In genomic region chr2L:7148919-7149318, dm6 we compare ENCODE assay signal across 1 fruit fly cellular context.
TF ChIP-seq lines count a peak whose summit lies in the region.

No protein-coding gene starts in this region.

TF ChIP-seq in whole organism, embryonic, 481 proteins besides CTCF, POLR2A, EP300 and RAD21 (continued from another document and continues in another):
- peak; percentile 60 for TF ChIP-seq CG1603 (tag; optimal IDR thresholded peaks at IDR 0.05; lab: Kevin White, UChicago)
- no peak for TF ChIP-seq D (optimal IDR thresholded peaks at IDR 0.05; lab: Kevin White, UChicago)
- no peak for TF ChIP-seq D (GFP tag; optimal IDR thresholded peaks at IDR 0.05; lab: Kevin White, UChicago)
- TF ChIP-seq E2f1 (GFP tag; IDR thresholded peaks at IDR 0.05; lab: Robert Waterston, UW), result 0 out of 2 replicates have a peak, but pooled peaks have one; percentile 20
- TF ChIP-seq CG9609 (GFP tag; optimal IDR thresholded peaks at IDR 0.05; lab: Kevin White, UChicago), result peak; percentile 22
- TF ChIP-seq Myb (GFP tag; optimal IDR thresholded peaks at IDR 0.05; lab: Kevin White, UChicago), result no peak
- no peak for TF ChIP-seq CG7786 (GFP tag; optimal IDR thresholded peaks at IDR 0.05; lab: Kevin White, UChicago)
- no peak for TF ChIP-seq CG15011 (GFP tag; optimal IDR thresholded peaks at IDR 0.05; lab: Kevin White, UChicago)
- TF ChIP-seq gce (GFP tag; IDR thresholded peaks at IDR 0.05; lab: Robert Waterston, UW), result no peak
- TF ChIP-seq Atf-2 (GFP tag; optimal IDR thresholded peaks at IDR 0.05; lab: Kevin White, UChicago), result peak; percentile 2
- no peak for TF ChIP-seq bab2 (GFP tag; optimal IDR thresholded peaks at IDR 0.05; lab: Kevin White, UChicago)
- peak; percentile 12 for TF ChIP-seq lab (GFP tag; optimal IDR thresholded peaks at IDR 0.05; lab: Kevin White, UChicago)
- TF ChIP-seq peb (GFP tag; IDR thresholded peaks at IDR 0.05; lab: Robert Waterston, UW), result no peak
- TF ChIP-seq CG4820 (GFP tag; optimal IDR thresholded peaks at IDR 0.05; lab: Kevin White, UChicago), result peak; percentile 46
- TF ChIP-seq CG7357 (GFP tag; IDR thresholded peaks at IDR 0.05; lab: Robert Waterston, UW), result 0 out of 3 replicates have a peak, but pooled peaks have one; percentile 28
- TF ChIP-seq CG12391 (tag; optimal IDR thresholded peaks at IDR 0.05; lab: Kevin White, UChicago), result peak; percentile 42
- no peak for TF ChIP-seq luna (GFP tag; optimal IDR thresholded peaks at IDR 0.05; lab: Kevin White, UChicago)
- TF ChIP-seq Fer2 (tag; optimal IDR thresholded peaks at IDR 0.05; lab: Kevin White, UChicago), result no peak
- peak; percentile 31 to 36 for TF ChIP-seq chif (GFP tag; optimal IDR thresholded peaks at IDR 0.05; lab: Kevin White, UChicago)
- TF ChIP-seq insv (GFP tag; optimal IDR thresholded peaks at IDR 0.05; lab: Kevin White, UChicago), result no peak
- no peak for TF ChIP-seq bigmax (GFP tag; optimal IDR thresholded peaks at IDR 0.05; lab: Kevin White, UChicago)
- no peak for TF ChIP-seq D19A (tag; optimal IDR thresholded peaks at IDR 0.05; lab: Kevin White, UChicago)
- peak; percentile 67 for TF ChIP-seq CG32772 (GFP tag; IDR thresholded peaks at IDR 0.05; lab: Robert Waterston, UW)
- TF ChIP-seq CG10321 (GFP tag; IDR thresholded peaks at IDR 0.05; lab: Robert Waterston, UW), result no peak
- peak; percentile 33; the same call in 1 of the 2 replicates for TF ChIP-seq seq (GFP tag; IDR thresholded peaks at IDR 0.05; lab: Robert Waterston, UW)
- TF ChIP-seq Taf1 (GFP tag; IDR thresholded peaks at IDR 0.05; lab: Robert Waterston, UW), result no peak
- peak; percentile 46 for TF ChIP-seq fd96Cb (tag; optimal IDR thresholded peaks at IDR 0.05; lab: Kevin White, UChicago)
- peak; percentile 63 for TF ChIP-seq row (GFP tag; IDR thresholded peaks at IDR 0.05; lab: Robert Waterston, UW)
- TF ChIP-seq al (GFP tag; IDR thresholded peaks at IDR 0.05; lab: Robert Waterston, UW), result no peak
- no peak for TF ChIP-seq fd102C (GFP tag; optimal IDR thresholded peaks at IDR 0.05; lab: Kevin White, UChicago)
- peak; percentile 68 for TF ChIP-seq gem (tag; optimal IDR thresholded peaks at IDR 0.05; lab: Kevin White, UChicago)
- TF ChIP-seq tx (GFP tag; optimal IDR thresholded peaks at IDR 0.05; lab: Kevin White, UChicago), result no peak
- TF ChIP-seq Ssrp (tag; optimal IDR thresholded peaks at IDR 0.05; lab: Kevin White, UChicago), result peak; percentile 48
- 0 out of 4 replicates have a peak, but pooled peaks have one; percentile 4 for TF ChIP-seq Gug (GFP tag; IDR thresholded peaks at IDR 0.05; lab: Robert Waterston, UW)
- TF ChIP-seq odd (GFP tag; optimal IDR thresholded peaks at IDR 0.05; lab: Kevin White, UChicago), result peak; percentile 10
- TF ChIP-seq CG2712 (tag; optimal IDR thresholded peaks at IDR 0.05; lab: Kevin White, UChicago), result peak; percentile 43
- no peak for TF ChIP-seq CrebB (tag; optimal IDR thresholded peaks at IDR 0.05; lab: Kevin White, UChicago)
- peak; percentile 50 for TF ChIP-seq pnt (GFP tag; optimal IDR thresholded peaks at IDR 0.05; lab: Kevin White, UChicago)
- TF ChIP-seq CG13287 (GFP tag; IDR thresholded peaks at IDR 0.05; lab: Robert Waterston, UW; ENCODE audit: partially characterized antibody), result no peak
- peak; percentile 49 for TF ChIP-seq Xbp1 (GFP tag; optimal IDR thresholded peaks at IDR 0.05; lab: Kevin White, UChicago)
- no peak for TF ChIP-seq yki (optimal IDR thresholded peaks at IDR 0.05; lab: Kevin White, UChicago)
- TF ChIP-seq inv (GFP tag; IDR thresholded peaks at IDR 0.05; lab: Robert Waterston, UW; ENCODE audit: partially characterized antibody), result no peak
- TF ChIP-seq Neu2 (GFP tag; optimal IDR thresholded peaks at IDR 0.05; lab: Kevin White, UChicago; ENCODE audit: borderline replicate concordance), result no peak
- TF ChIP-seq CG11723 (GFP tag; optimal IDR thresholded peaks at IDR 0.05; lab: Kevin White, UChicago), result no peak
- no peak for TF ChIP-seq run (tag; optimal IDR thresholded peaks at IDR 0.05; lab: Kevin White, UChicago)
- TF ChIP-seq CG18764 (GFP tag; optimal IDR thresholded peaks at IDR 0.05; lab: Kevin White, UChicago), result no peak
- peak; percentile 73 for TF ChIP-seq Ptx1 (GFP tag; IDR thresholded peaks at IDR 0.05; lab: Robert Waterston, UW)
- no peak for TF ChIP-seq jigr1 (GFP tag; IDR thresholded peaks at IDR 0.05; lab: Robert Waterston, UW)
- TF ChIP-seq sens (GFP tag; lab: Kevin White, UChicago), result peak; percentile 86
- TF ChIP-seq zen (tag; optimal IDR thresholded peaks at IDR 0.05; lab: Kevin White, UChicago), result no peak
- TF ChIP-seq Meics (GFP tag; optimal IDR thresholded peaks at IDR 0.05; lab: Kevin White, UChicago), result no peak
- no peak; the same call in 2 of the 3 replicates for TF ChIP-seq CG17361 (GFP tag; IDR thresholded peaks at IDR 0.05; lab: Robert Waterston, UW)
- TF ChIP-seq pros (GFP tag; optimal IDR thresholded peaks at IDR 0.05; lab: Kevin White, UChicago), result no peak
- peak; percentile 52 for TF ChIP-seq unpg (GFP tag; optimal IDR thresholded peaks at IDR 0.05; lab: Kevin White, UChicago)
- peak; percentile 37 for TF ChIP-seq esg (GFP tag; conservative IDR thresholded peaks at IDR 0.05; lab: Robert Waterston, UW)
- TF ChIP-seq ssp (GFP tag; IDR thresholded peaks at IDR 0.05; lab: Robert Waterston, UW), result 0 out of 2 replicates have a peak, but pooled peaks have one; percentile 13
- TF ChIP-seq bsh (GFP tag; optimal IDR thresholded peaks at IDR 0.05; lab: Kevin White, UChicago), result peak in 1 of 2 experiments; percentile 63
- peak; percentile 17 for TF ChIP-seq Side (GFP tag; optimal IDR thresholded peaks at IDR 0.05; lab: Kevin White, UChicago)
- peak; percentile 19 for TF ChIP-seq Mes4 (GFP tag; optimal IDR thresholded peaks at IDR 0.05; lab: Kevin White, UChicago)
- peak; percentile 59; the same call in 1 of the 2 replicates for TF ChIP-seq CG14441 (GFP tag; IDR thresholded peaks at IDR 0.05; lab: Robert Waterston, UW)
- TF ChIP-seq CG17568 (GFP tag; optimal IDR thresholded peaks at IDR 0.05; lab: Kevin White, UChicago), result no peak
- TF ChIP-seq CG6272 (GFP tag; IDR thresholded peaks at IDR 0.05; lab: Robert Waterston, UW), result no peak
- TF ChIP-seq eyg (GFP tag; optimal IDR thresholded peaks at IDR 0.05; lab: Kevin White, UChicago), result no peak
- no peak for TF ChIP-seq fd64A (GFP tag; optimal IDR thresholded peaks at IDR 0.05; lab: Kevin White, UChicago)
- peak; percentile 13 for TF ChIP-seq Antp (GFP tag; optimal IDR thresholded peaks at IDR 0.05; lab: Kevin White, UChicago)
- TF ChIP-seq Vsx1 (GFP tag; optimal IDR thresholded peaks at IDR 0.05; lab: Kevin White, UChicago), result no peak
- no peak for TF ChIP-seq zf30C (GFP tag; optimal IDR thresholded peaks at IDR 0.05; lab: Kevin White, UChicago)
- TF ChIP-seq Hand (GFP tag; optimal IDR thresholded peaks at IDR 0.05; lab: Kevin White, UChicago), result no peak
- no peak for TF ChIP-seq CG7745 (tag; optimal IDR thresholded peaks at IDR 0.05; lab: Kevin White, UChicago)
- peak; percentile 10 for TF ChIP-seq ATbp (GFP tag; optimal IDR thresholded peaks at IDR 0.05; lab: Kevin White, UChicago)
- peak; percentile 43 for TF ChIP-seq CG10979 (tag; optimal IDR thresholded peaks at IDR 0.05; lab: Kevin White, UChicago)
- TF ChIP-seq gfzf (GFP tag; optimal IDR thresholded peaks at IDR 0.05; lab: Kevin White, UChicago), result no peak
- TF ChIP-seq btn (GFP tag; optimal IDR thresholded peaks at IDR 0.05; lab: Kevin White, UChicago), result no peak
- TF ChIP-seq lola (GFP tag; optimal IDR thresholded peaks at IDR 0.05; lab: Kevin White, UChicago), result peak in 1 of 3 experiments; percentile 14
- TF ChIP-seq Tbp (GFP tag; optimal IDR thresholded peaks at IDR 0.05; lab: Kevin White, UChicago), result no peak
- no peak for TF ChIP-seq tio (GFP tag; optimal IDR thresholded peaks at IDR 0.05; lab: Kevin White, UChicago)
- TF ChIP-seq CG12659 (GFP tag; optimal IDR thresholded peaks at IDR 0.05; lab: Kevin White, UChicago), result no peak
- TF ChIP-seq CG2875 (GFP tag; optimal IDR thresholded peaks at IDR 0.05; lab: Kevin White, UChicago), result peak; percentile 13
- TF ChIP-seq CG9817 (tag; optimal IDR thresholded peaks at IDR 0.05; lab: Kevin White, UChicago), result peak; percentile 3
- TF ChIP-seq chm (GFP tag; IDR thresholded peaks at IDR 0.05; lab: Robert Waterston, UW), result no peak
- no peak for TF ChIP-seq CG4328 (GFP tag; optimal IDR thresholded peaks at IDR 0.05; lab: Kevin White, UChicago)
- TF ChIP-seq ro (GFP tag; IDR thresholded peaks at IDR 0.05; lab: Robert Waterston, UW), result no peak
- TF ChIP-seq CG34224 (GFP tag; IDR thresholded peaks at IDR 0.05; lab: Robert Waterston, UW; ENCODE audit: partially characterized antibody), result no peak
- TF ChIP-seq eve (GFP tag; optimal IDR thresholded peaks at IDR 0.05; lab: Kevin White, UChicago), result peak in 1 of 2 experiments; percentile 46
- no peak for TF ChIP-seq CG1832 (GFP tag; optimal IDR thresholded peaks at IDR 0.05; lab: Kevin White, UChicago)
- peak; percentile 59 for TF ChIP-seq phol (tag; optimal IDR thresholded peaks at IDR 0.05; lab: Kevin White, UChicago)
- TF ChIP-seq CG13296 (GFP tag; optimal IDR thresholded peaks at IDR 0.05; lab: Kevin White, UChicago), result no peak
- TF ChIP-seq CG18011 (GFP tag; optimal IDR thresholded peaks at IDR 0.05; lab: Kevin White, UChicago), result no peak
- peak; percentile 83 for TF ChIP-seq grau (tag; optimal IDR thresholded peaks at IDR 0.05; lab: Kevin White, UChicago)
- peak; percentile 65 for TF ChIP-seq Sox102F (GFP tag; optimal IDR thresholded peaks at IDR 0.05; lab: Kevin White, UChicago)
- peak; percentile 5 to 32 for TF ChIP-seq Pdp1 (GFP tag; optimal IDR thresholded peaks at IDR 0.05; lab: Kevin White, UChicago)
- TF ChIP-seq ken (GFP tag; IDR thresholded peaks at IDR 0.05; lab: Robert Waterston, UW), result peak; percentile 33; the same call in 1 of the 3 replicates
- peak; percentile 20 for TF ChIP-seq gcm (GFP tag; optimal IDR thresholded peaks at IDR 0.05; lab: Kevin White, UChicago)
- TF ChIP-seq CG13894 (tag; optimal IDR thresholded peaks at IDR 0.05; lab: Kevin White, UChicago), result no peak
- no peak for TF ChIP-seq CG15073 (GFP tag; optimal IDR thresholded peaks at IDR 0.05; lab: Kevin White, UChicago)
- TF ChIP-seq gt (GFP tag; IDR thresholded peaks at IDR 0.05; lab: Robert Waterston, UW), result no peak
- peak; percentile 17 for TF ChIP-seq CG1602 (GFP tag; optimal IDR thresholded peaks at IDR 0.05; lab: Kevin White, UChicago)
- no peak for TF ChIP-seq ase (GFP tag; IDR thresholded peaks at IDR 0.05; lab: Robert Waterston, UW)
- peak; percentile 45; the same call in 1 of the 2 replicates for TF ChIP-seq Xrp1 (GFP tag; IDR thresholded peaks at IDR 0.05; lab: Robert Waterston, UW)
- TF ChIP-seq ab (GFP tag; optimal IDR thresholded peaks at IDR 0.05; lab: Kevin White, UChicago), result no peak
- no peak for TF ChIP-seq H15 (GFP tag; IDR thresholded peaks at IDR 0.05; lab: Robert Waterston, UW)
- no peak for TF ChIP-seq stwl (tag; optimal IDR thresholded peaks at IDR 0.05; lab: Kevin White, UChicago)
- peak; percentile 46; the same call in 1 of the 2 replicates for TF ChIP-seq ttk (GFP tag; IDR thresholded peaks at IDR 0.05; lab: Robert Waterston, UW)
- peak; percentile 20 to 52 for TF ChIP-seq dpn (GFP tag; optimal IDR thresholded peaks at IDR 0.05; lab: Kevin White, UChicago)
- TF ChIP-seq sens-2 (GFP tag; IDR thresholded peaks at IDR 0.05; lab: Robert Waterston, UW), result no peak
- TF ChIP-seq CG2678 (tag; optimal IDR thresholded peaks at IDR 0.05; lab: Kevin White, UChicago), result peak; percentile 26
- TF ChIP-seq grn (GFP tag; optimal IDR thresholded peaks at IDR 0.05; lab: Kevin White, UChicago), result no peak
- peak; percentile 54; the same call in 2 of the 3 replicates for TF ChIP-seq otp (GFP tag; IDR thresholded peaks at IDR 0.05; lab: Robert Waterston, UW)
- peak; percentile 52; the same call in 1 of the 2 replicates for TF ChIP-seq CG5953 (GFP tag; IDR thresholded peaks at IDR 0.05; lab: Robert Waterston, UW)
- no peak for TF ChIP-seq schlank (tag; optimal IDR thresholded peaks at IDR 0.05; lab: Kevin White, UChicago)
- TF ChIP-seq oc (tag; optimal IDR thresholded peaks at IDR 0.05; lab: Kevin White, UChicago), result peak; percentile 24
- no peak for TF ChIP-seq Dp (GFP tag; optimal IDR thresholded peaks at IDR 0.05; lab: Kevin White, UChicago)
- no peak for TF ChIP-seq exex (tag; optimal IDR thresholded peaks at IDR 0.05; lab: Kevin White, UChicago)
- no peak for TF ChIP-seq CG12299 (tag; optimal IDR thresholded peaks at IDR 0.05; lab: Kevin White, UChicago)
- TF ChIP-seq Dip3 (GFP tag; optimal IDR thresholded peaks at IDR 0.05; lab: Kevin White, UChicago), result no peak
- TF ChIP-seq vvl (GFP tag; IDR thresholded peaks at IDR 0.05; lab: Robert Waterston, UW), result peak; percentile 35; the same call in 1 of the 2 replicates
- TF ChIP-seq Optix (GFP tag; IDR thresholded peaks at IDR 0.05; lab: Robert Waterston, UW), result 0 out of 3 replicates have a peak, but pooled peaks have one; percentile 39
- peak; percentile 52; the same call in 1 of the 2 replicates for TF ChIP-seq HLH3B (GFP tag; IDR thresholded peaks at IDR 0.05; lab: Robert Waterston, UW)
- TF ChIP-seq Lim3 (GFP tag; IDR thresholded peaks at IDR 0.05; lab: Robert Waterston, UW), result no peak
- no peak for TF ChIP-seq slou (GFP tag; optimal IDR thresholded peaks at IDR 0.05; lab: Kevin White, UChicago)
- TF ChIP-seq CG1529 (GFP tag; optimal IDR thresholded peaks at IDR 0.05; lab: Kevin White, UChicago), result no peak
- TF ChIP-seq CG15269 (tag; optimal IDR thresholded peaks at IDR 0.05; lab: Kevin White, UChicago), result peak; percentile 59
- peak; percentile 40 for TF ChIP-seq CG18262 (tag; optimal IDR thresholded peaks at IDR 0.05; lab: Kevin White, UChicago)
- TF ChIP-seq dysf (GFP tag; IDR thresholded peaks at IDR 0.05; lab: Robert Waterston, UW), result peak; percentile 52
- peak; percentile 37 for TF ChIP-seq lmd (GFP tag; IDR thresholded peaks at IDR 0.05; lab: Robert Waterston, UW)
- no peak for TF ChIP-seq CG6791 (GFP tag; IDR thresholded peaks at IDR 0.05; lab: Robert Waterston, UW; ENCODE audit: partially characterized antibody)
- TF ChIP-seq slp2 (GFP tag; optimal IDR thresholded peaks at IDR 0.05; lab: Kevin White, UChicago), result peak; percentile 27
- TF ChIP-seq Dek (tag; optimal IDR thresholded peaks at IDR 0.05; lab: Kevin White, UChicago), result no peak
- TF ChIP-seq Ada2b (GFP tag; IDR thresholded peaks at IDR 0.05; lab: Robert Waterston, UW), result peak; percentile 45; the same call in 1 of the 2 replicates
- TF ChIP-seq Scr (GFP tag; IDR thresholded peaks at IDR 0.05; lab: Robert Waterston, UW; ENCODE audit: partially characterized antibody), result no peak
- peak; percentile 28 for TF ChIP-seq mam (GFP tag; optimal IDR thresholded peaks at IDR 0.05; lab: Kevin White, UChicago)
- no peak for TF ChIP-seq CG15601 (tag; optimal IDR thresholded peaks at IDR 0.05; lab: Kevin White, UChicago)
- peak; percentile 55 for TF ChIP-seq CG13424 (tag; optimal IDR thresholded peaks at IDR 0.05; lab: Kevin White, UChicago)
